Fruit fly (Drosophila melanogaster): ENCODE results near the gene CG10341.

The CG10341 gene

DNA sequence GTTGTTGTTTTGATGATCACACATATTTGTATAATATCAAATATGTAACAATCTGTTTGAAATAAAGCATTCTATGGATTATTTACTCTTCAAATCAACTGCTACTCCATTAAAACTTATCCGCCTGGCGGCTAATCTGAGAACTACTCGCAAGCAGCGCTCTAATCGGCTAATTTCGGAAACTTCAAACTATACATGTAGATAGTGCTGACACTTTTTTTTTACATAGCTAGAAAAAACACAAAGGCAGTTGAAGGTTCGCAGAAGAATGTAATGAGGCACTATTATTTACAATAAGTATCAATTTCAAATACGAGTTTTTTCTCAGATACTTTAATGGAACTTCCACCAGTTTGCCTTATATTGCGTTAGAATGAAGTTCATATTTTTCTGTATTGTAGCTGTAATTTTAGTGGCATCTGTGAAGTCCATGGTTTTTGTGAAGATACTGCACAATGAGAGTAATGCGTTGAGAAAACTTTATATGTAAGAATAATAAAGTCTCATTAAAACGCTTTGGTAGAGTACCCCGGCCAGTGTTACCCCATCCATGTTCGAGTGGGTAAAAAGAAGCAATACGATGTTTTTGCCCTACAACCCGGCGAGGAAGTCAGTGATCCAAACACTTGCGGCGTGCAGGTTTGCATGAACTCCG lies 32.4 kb upstream of the CG10341 start (continued):
- TF ChIP-seq CG9139 (GFP tag; optimal IDR thresholded peaks at IDR 0.05) (no peak), acj6 (GFP tag; optimal IDR thresholded peaks at IDR 0.05) (no peak), ss (GFP tag; optimal IDR thresholded peaks at IDR 0.05) (no peak), Sox14 (GFP tag; optimal IDR thresholded peaks at IDR 0.05) (no peak), fd59A (GFP tag; optimal IDR thresholded peaks at IDR 0.05) (no peak), Hr39 (GFP tag; optimal IDR thresholded peaks at IDR 0.05) (peak; percentile 35), CG6854 (GFP tag; optimal IDR thresholded peaks at IDR 0.05) (no peak), net (GFP tag; optimal IDR thresholded peaks at IDR 0.05) (no peak), CG8632 (GFP tag; optimal IDR thresholded peaks at IDR 0.05) (no peak), CG1621 (tag; optimal IDR thresholded peaks at IDR 0.05) (no peak), Sox15 (GFP tag; optimal IDR thresholded peaks at IDR 0.05) (no peak), eg (GFP tag; IDR thresholded peaks at IDR 0.05) (no peak), Eip78C (GFP tag) (peak; percentile 64), vri (GFP tag; optimal IDR thresholded peaks at IDR 0.05) (no peak), CG16779 (tag; optimal IDR thresholded peaks at IDR 0.05) (no peak), Gug (GFP tag; IDR thresholded peaks at IDR 0.05) (no peak), CG6808 (GFP tag; optimal IDR thresholded peaks at IDR 0.05) (no peak), CG31627 (GFP tag; optimal IDR thresholded peaks at IDR 0.05) (peak; percentile 54), CG4318 (GFP tag; optimal IDR thresholded peaks at IDR 0.05) (no peak), CG10669 (GFP tag; optimal IDR thresholded peaks at IDR 0.05) (peak; percentile 3), Eip93F (GFP tag; optimal IDR thresholded peaks at IDR 0.05) (no peak), Smox (GFP tag; optimal IDR thresholded peaks at IDR 0.05) (no peak), achi (GFP tag; optimal IDR thresholded peaks at IDR 0.05) (no peak)

DNA sequence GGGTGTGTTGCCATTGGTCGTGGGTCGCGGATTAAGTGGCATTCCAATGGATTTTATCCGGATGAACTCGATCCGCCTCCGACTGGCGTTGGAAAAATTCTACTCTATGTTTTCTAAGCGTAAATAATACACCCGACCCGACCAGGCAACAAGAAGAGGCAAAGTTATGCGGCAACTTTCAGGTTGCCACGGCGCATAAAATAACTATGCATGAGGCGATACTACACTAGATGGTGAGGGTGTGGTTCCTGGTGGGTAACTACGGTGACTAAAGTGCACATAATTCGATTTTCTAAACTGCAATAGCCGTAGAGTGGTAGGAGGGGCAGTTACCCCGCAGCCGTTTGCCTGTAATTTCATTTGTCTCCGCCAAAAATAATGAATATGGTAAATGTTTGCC lies 27.4 kb upstream of the CG10341 start, which contains the start of gene CG43338:
Gene CG43338, minus strand, starts transcription at position 101 of the 400 bp plus-strand sequence.
- no peak for TF ChIP-seq acj6 (GFP tag; optimal IDR thresholded peaks at IDR 0.05)
- no peak for TF ChIP-seq Hr38 (GFP tag; optimal IDR thresholded peaks at IDR 0.05)
- no peak for TF ChIP-seq Smox (GFP tag; optimal IDR thresholded peaks at IDR 0.05)
- no peak for TF ChIP-seq net (GFP tag; optimal IDR thresholded peaks at IDR 0.05)
- TF ChIP-seq lz (GFP tag; optimal IDR thresholded peaks at IDR 0.05) = no peak
- TF ChIP-seq CG6808 (GFP tag; optimal IDR thresholded peaks at IDR 0.05) = no peak
- no peak for TF ChIP-seq cyc (GFP tag; optimal IDR thresholded peaks at IDR 0.05)
- TF ChIP-seq fd85E (GFP tag; optimal IDR thresholded peaks at IDR 0.05) = no peak

DNA sequence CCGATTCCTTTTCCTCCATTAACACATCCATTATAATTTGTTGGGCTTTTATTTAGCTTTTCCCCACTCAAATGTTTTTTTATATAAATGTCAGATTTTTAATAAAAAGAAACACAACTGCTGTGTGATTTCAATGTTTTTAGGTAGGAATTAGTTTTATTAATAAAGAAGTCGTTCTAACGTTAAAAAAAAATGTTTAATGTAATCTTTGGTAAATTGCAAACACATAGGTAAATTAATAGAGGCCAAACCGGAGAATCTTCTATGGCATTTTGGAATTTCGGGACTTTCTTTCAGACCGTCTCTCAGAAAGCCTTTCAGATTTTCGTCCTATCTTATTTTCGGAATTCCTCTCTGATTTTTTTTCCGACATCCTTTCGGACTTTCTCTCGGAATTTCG lies 25.3 kb upstream of the CG10341 start, which contains the start of gene CG43339:
Gene CG43339, minus strand, starts transcription at position 101 of the 400 bp plus-strand sequence.
- TF ChIP-seq CG8319 (GFP tag; optimal IDR thresholded peaks at IDR 0.05) (no peak), Eip93F (GFP tag; optimal IDR thresholded peaks at IDR 0.05) (no peak), Eip75B (GFP tag; optimal IDR thresholded peaks at IDR 0.05) (no peak), CG4318 (GFP tag; optimal IDR thresholded peaks at IDR 0.05) (no peak), CG10669 (GFP tag; optimal IDR thresholded peaks at IDR 0.05) (no peak)

DNA sequence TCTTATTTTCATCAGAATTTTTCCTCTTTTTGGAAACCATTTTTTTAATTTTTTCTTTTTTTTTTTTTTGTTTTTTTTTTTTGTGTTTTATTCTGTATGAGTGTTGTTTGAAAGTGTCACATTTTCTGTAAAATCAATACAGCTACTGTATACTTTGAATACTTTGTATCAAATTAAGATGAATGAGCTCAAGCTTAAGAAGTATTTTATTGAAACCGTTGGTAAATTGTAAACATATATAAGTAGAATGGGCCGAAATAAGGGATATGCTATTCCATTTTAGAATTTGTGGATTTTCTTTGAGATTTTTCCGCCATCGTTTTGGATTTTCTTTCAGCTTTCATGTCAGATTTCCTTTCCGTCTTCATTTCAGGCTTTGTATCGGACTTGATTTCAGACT lies 23.5 kb upstream of the CG10341 start, which contains the start of gene Mst36Fb:
Gene Mst36Fb, minus strand, starts transcription at position 101 of the 400 bp plus-strand sequence.
- TF ChIP-seq CG8632 (GFP tag; optimal IDR thresholded peaks at IDR 0.05) = no peak

DNA sequence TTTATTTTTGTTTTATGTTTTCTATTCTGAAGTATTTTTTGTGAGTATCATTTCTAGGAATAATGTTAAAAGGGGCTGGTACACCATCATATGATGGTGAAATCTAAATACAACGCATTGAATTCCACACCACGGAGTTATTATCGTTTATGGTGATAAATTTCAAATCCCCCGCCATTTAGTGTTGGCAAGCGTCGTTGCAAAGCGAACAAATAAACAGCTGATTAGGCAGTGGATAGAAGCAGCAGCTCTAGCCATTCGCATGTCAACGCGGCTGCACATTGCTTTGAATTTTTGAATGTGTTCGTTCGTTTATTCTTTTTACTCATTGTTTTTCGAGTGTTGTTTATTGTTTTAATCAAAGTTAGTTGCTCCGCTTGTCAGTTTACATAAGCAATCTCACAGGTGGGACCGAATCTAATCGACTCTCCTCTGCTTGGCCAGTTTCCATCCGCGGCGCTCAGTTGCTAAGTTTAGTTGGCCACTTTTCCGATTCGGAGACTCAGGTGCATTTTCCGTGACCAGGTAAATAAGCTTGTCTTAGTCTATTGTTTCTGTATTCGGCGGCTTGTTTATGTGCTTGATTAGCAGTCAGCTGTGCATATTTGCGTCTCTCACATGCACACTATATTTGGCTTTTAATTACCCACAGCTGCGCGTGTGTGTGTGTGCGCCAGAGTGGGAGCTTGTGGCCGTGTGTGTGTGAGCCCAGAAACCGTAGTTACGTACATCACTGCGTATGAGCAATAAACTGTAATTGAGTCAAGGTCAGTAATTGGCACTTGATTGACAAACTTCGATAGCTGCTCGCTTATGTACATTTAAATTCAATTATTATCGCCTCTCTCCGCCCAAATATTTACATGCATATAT lies 21.3 kb upstream of the CG10341 start, which contains the start of the genes Mst36Fa and CG31751:
Gene Mst36Fa, minus strand, starts transcription at position 51 of the 873 bp plus-strand sequence.
Gene CG31751, plus strand, starts transcription at position 274 of the 873 bp plus-strand sequence.
- TF ChIP-seq cyc (GFP tag; optimal IDR thresholded peaks at IDR 0.05) (peak; percentile 9), Blimp-1 (GFP tag; optimal IDR thresholded peaks at IDR 0.05) (no peak), svp (GFP tag) (peak; percentile 14), vri (GFP tag; optimal IDR thresholded peaks at IDR 0.05) (no peak), CG11902 (GFP tag; optimal IDR thresholded peaks at IDR 0.05) (no peak), CG15336 (GFP tag; IDR thresholded peaks at IDR 0.05) (no peak), Sox15 (GFP tag; optimal IDR thresholded peaks at IDR 0.05) (no peak), Hr39 (GFP tag; optimal IDR thresholded peaks at IDR 0.05) (no peak), CG6808 (GFP tag; optimal IDR thresholded peaks at IDR 0.05) (no peak), fkh (GFP tag; optimal IDR thresholded peaks at IDR 0.05) (peak; percentile 98), net (GFP tag; optimal IDR thresholded peaks at IDR 0.05) (no peak)

Measured in whole organism, prepupa.